Fruit fly (Drosophila melanogaster) whole organism, wandering third instar larva: ENCODE data around the gene Cyp18a1.

Source experiments
- Abd-B ChIP-seq: fragments of >200 bp; optimal IDR thresholded peaks from 2 replicates; lab custom pipeline; 2017; ENCODE audit warnings: missing biosample characterization, missing genetic modification characterization
- CG32264 ChIP-seq: fragments of 200-800 bp; sonication (Bioruptor generic); optimal IDR thresholded peaks from 2 replicates; lab custom pipeline; 2016; ENCODE audit warnings: missing biosample characterization, missing genetic modification characterization
- CG9705 ChIP-seq: fragments of 200-800 bp; sonication (Bioruptor generic); optimal IDR thresholded peaks from 2 replicates; lab custom pipeline; 2018; ENCODE audit warnings: missing biosample characterization, mild to moderate bottlenecking, missing genetic modification characterization
- CrebA ChIP-seq: fragments of 200-800 bp; sonication (Bioruptor generic); optimal IDR thresholded peaks from 2 replicates; lab custom pipeline; 2016; ENCODE audit warnings: missing biosample characterization, mild to moderate bottlenecking, missing genetic modification characterization, borderline replicate concordance
- Dfd ChIP-seq: fragments of >200 bp; optimal IDR thresholded peaks from 2 replicates; lab custom pipeline; 2017; ENCODE audit warnings: missing biosample characterization, missing genetic modification characterization
- GATAd ChIP-seq: sonication (Bioruptor generic); optimal IDR thresholded peaks from 2 replicates; lab custom pipeline; 2016; ENCODE audit warnings: missing biosample characterization, missing genetic modification characterization
- HLH106 ChIP-seq: fragments of 200-800 bp; optimal IDR thresholded peaks from 3 replicates; lab custom pipeline; 2019; ENCODE audit warnings: missing biosample characterization, mild to moderate bottlenecking, missing genetic modification characterization, moderate library complexity
- Hr78 ChIP-seq: fragments of >200 bp; optimal IDR thresholded peaks from 2 replicates; lab custom pipeline; 2017; ENCODE audit warnings: missing biosample characterization, missing genetic modification characterization
- Hr83 ChIP-seq: fragments of 200-300 bp; sonication (Bioruptor generic); optimal IDR thresholded peaks from 2 replicates; lab custom pipeline; 2016; ENCODE audit warnings: missing biosample characterization, mild to moderate bottlenecking, missing genetic modification characterization, moderate library complexity; ENCODE audit not compliant: poor library complexity, severe bottlenecking
- Jra ChIP-seq: sonication (Bioruptor generic); optimal IDR thresholded peaks from 2 replicates; lab custom pipeline; 2016; ENCODE audit warnings: missing biosample characterization, missing genetic modification characterization
- Myc ChIP-seq: fragments of >200 bp; optimal IDR thresholded peaks from 2 replicates; lab custom pipeline; 2017
- N ChIP-seq: fragments of >200 bp; optimal IDR thresholded peaks from 2 replicates; lab custom pipeline; 2018; ENCODE audit warnings: missing biosample characterization, missing external identifiers, missing genetic modification characterization
- OdsH ChIP-seq: fragments of 200-800 bp; sonication (Bioruptor generic); optimal IDR thresholded peaks from 2 replicates; lab custom pipeline; 2016; ENCODE audit warnings: missing biosample characterization, mild to moderate bottlenecking, missing genetic modification characterization
- Rel ChIP-seq, 2 experiments: fragments of 200-800 bp; sonication (Bioruptor generic) in 1 of 2; optimal IDR thresholded peaks; 2 replicates in 1 of 2; 3 replicates in 1 of 2; lab custom pipeline; 2016 to 2019; ENCODE audit warnings: mild to moderate bottlenecking in 2 of 2, missing biosample characterization in 2 of 2, missing genetic modification characterization in 2 of 2, moderate library complexity in 1 of 2
- Sp1 ChIP-seq: fragments of 200-800 bp; sonication (Bioruptor generic); optimal IDR thresholded peaks from 3 replicates; lab custom pipeline; 2019; ENCODE audit warnings: missing biosample characterization, mild to moderate bottlenecking, missing genetic modification characterization, moderate library complexity
- br ChIP-seq: fragments of 200-800 bp; sonication (Bioruptor generic); optimal IDR thresholded peaks from 2 replicates; lab custom pipeline; 2016; ENCODE audit warnings: missing biosample characterization, missing genetic modification characterization
- brk ChIP-seq: fragments of 200-800 bp; sonication (Bioruptor generic); optimal IDR thresholded peaks from 2 replicates; lab custom pipeline; 2016; ENCODE audit warnings: missing biosample characterization, mild to moderate bottlenecking, missing genetic modification characterization
- dl ChIP-seq, 2 experiments: fragments of 175-275, 200-275 bp in 1 of 2; fragments of 200-275 bp in 1 of 2; sonication (Bioruptor generic); optimal IDR thresholded peaks; lab custom pipeline; 2018; ENCODE audit warnings: mild to moderate bottlenecking in 2 of 2, missing biosample characterization in 2 of 2, missing genetic modification characterization in 2 of 2, moderate library complexity in 2 of 2; ENCODE audit not compliant: partially characterized antibody in 2 of 2, insufficient read depth in 1 of 2
- dmrt93B ChIP-seq: fragments of 200-800 bp; sonication (Bioruptor generic); optimal IDR thresholded peaks from 2 replicates; lab custom pipeline; 2018; ENCODE audit warnings: missing biosample characterization, mild to moderate bottlenecking, missing genetic modification characterization
- dsf ChIP-seq: sonication (Bioruptor generic); optimal IDR thresholded peaks from 2 replicates; lab custom pipeline; 2016; ENCODE audit warnings: missing biosample characterization, missing genetic modification characterization, borderline replicate concordance
- ey ChIP-seq: fragments of 200-800 bp; sonication (Bioruptor generic); optimal IDR thresholded peaks from 2 replicates; lab custom pipeline; 2016; ENCODE audit warnings: missing biosample characterization, missing genetic modification characterization
- foxo ChIP-seq, 2 experiments: fragments of 200-800 bp; sonication (Bioruptor generic); optimal IDR thresholded peaks; 2 replicates in 1 of 2; 3 replicates in 1 of 2; lab custom pipeline; 2016 to 2017; ENCODE audit warnings: missing biosample characterization in 2 of 2, missing genetic modification characterization in 2 of 2
- fru ChIP-seq: fragments of 200-800 bp; sonication (Bioruptor generic); optimal IDR thresholded peaks from 3 replicates; lab custom pipeline; 2016; ENCODE audit warnings: missing biosample characterization, mild to moderate bottlenecking, missing genetic modification characterization
- h ChIP-seq: fragments of 200-800 bp; sonication (Bioruptor generic); optimal IDR thresholded peaks from 3 replicates; lab custom pipeline; 2016; ENCODE audit warnings: missing biosample characterization, mild to moderate bottlenecking, missing genetic modification characterization
- lola ChIP-seq: fragments of >200 bp; optimal IDR thresholded peaks from 2 replicates; lab custom pipeline; 2017; ENCODE audit warnings: missing biosample characterization, missing genetic modification characterization
- pan ChIP-seq: fragments of >200 bp; optimal IDR thresholded peaks from 2 replicates; lab custom pipeline; 2017
- psq ChIP-seq: fragments of 200-800 bp; sonication (Bioruptor generic); optimal IDR thresholded peaks from 3 replicates; lab custom pipeline; 2017; ENCODE audit warnings: missing biosample characterization, mild to moderate bottlenecking, missing genetic modification characterization, moderate library complexity
- rgr ChIP-seq: fragments of 200-800 bp; sonication (Bioruptor generic); optimal IDR thresholded peaks from 3 replicates; lab custom pipeline; 2016; ENCODE audit warnings: missing biosample characterization, mild to moderate bottlenecking, missing genetic modification characterization
- sage ChIP-seq: fragments of 200-800 bp; sonication (Bioruptor generic); optimal IDR thresholded peaks from 2 replicates; lab custom pipeline; 2016; ENCODE audit warnings: missing biosample characterization, mild to moderate bottlenecking, missing genetic modification characterization
- tai ChIP-seq: sonication (Bioruptor generic); optimal IDR thresholded peaks from 2 replicates; lab custom pipeline; 2016; ENCODE audit warnings: missing biosample characterization, missing genetic modification characterization
- usp ChIP-seq: fragments of >200 bp; optimal IDR thresholded peaks from 2 replicates; lab custom pipeline; 2017; ENCODE audit warnings: missing biosample characterization, missing genetic modification characterization

Cyp18a1 gene

DNA sequence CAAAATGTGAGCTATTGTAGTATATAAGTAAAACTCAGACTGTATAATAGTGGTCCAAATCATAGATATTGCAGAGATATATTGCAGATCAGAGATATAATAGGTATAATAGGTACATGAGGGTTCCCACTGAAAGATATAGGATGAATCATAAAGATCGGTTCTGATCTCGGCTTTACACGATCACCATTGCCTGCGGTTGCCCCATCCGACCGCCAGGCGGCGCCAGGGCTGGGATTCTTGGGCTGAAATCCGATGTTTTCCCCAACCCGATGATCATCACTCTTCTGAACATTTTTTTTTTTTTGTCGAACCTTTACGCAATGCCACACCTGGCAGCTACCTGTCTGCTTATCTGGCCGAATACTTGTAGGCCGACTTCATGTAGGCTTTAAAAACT, 11.0 kb upstream of the Cyp18a1 start:
- TF ChIP-seq br (GFP tag; lab: Kevin White, UChicago): no peak
- TF ChIP-seq CG9705: no peak
- TF ChIP-seq psq (GFP tag; lab: Kevin White, UChicago): no peak
- TF ChIP-seq Myc (lab: Kevin White, UChicago): no peak
- no peak for TF ChIP-seq h (GFP tag; lab: Kevin White, UChicago)
- TF ChIP-seq HLH106 (tag; lab: Kevin White, UChicago): no peak
- TF ChIP-seq Hr78 (GFP tag; lab: Kevin White, UChicago): no peak
- no peak for TF ChIP-seq Hr83 (GFP tag; lab: Kevin White, UChicago)
- no peak for TF ChIP-seq fru (GFP tag; lab: Kevin White, UChicago)
- TF ChIP-seq dmrt93B (GFP tag; lab: Kevin White, UChicago): no peak

- TF ChIP-seq ey (GFP tag; lab: Kevin White, UChicago) (no peak), foxo (GFP tag; optimal IDR thresholded peaks at IDR 0.05; lab: Kevin White, UChicago) (no peak), CrebA (no peak), dl (GFP tag; optimal IDR thresholded peaks at IDR 0.05; lab: Kevin White, UChicago; ENCODE audit: insufficient read depth in 1 of 2, partially characterized antibody in 2 of 2) (no peak), br (GFP tag; lab: Kevin White, UChicago) (no peak), Dfd (no peak), CG9705 (no peak), N (GFP tag; lab: Kevin White, UChicago) (no peak), Jra (GFP tag; lab: Kevin White, UChicago) (no peak), dsf (no peak), Myc (lab: Kevin White, UChicago) (no peak)
- TF ChIP-seq, all 38 proteins: peak for 0
Measured at dm6 chrX:18702245-18702644, 9.4 kb upstream of the Cyp18a1 start.

DNA sequence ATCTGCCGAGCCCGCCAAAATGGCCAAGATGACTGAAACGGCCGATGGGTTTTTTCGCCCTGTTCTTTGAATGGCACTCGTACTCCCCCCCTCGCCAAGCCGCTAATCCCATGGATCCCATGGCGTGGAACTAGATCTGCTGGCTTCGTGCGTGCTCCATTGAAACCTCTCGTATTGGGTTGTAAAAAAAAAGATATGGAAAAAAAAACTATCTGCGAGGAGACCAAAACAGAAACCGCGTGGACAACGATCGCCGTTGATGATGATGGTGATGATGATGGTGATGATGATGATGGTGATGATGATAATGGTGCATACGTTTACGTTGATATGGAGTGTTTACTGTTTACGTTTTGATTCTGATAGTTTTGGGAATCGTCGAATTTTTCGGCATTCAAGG, 8.9 kb upstream of the Cyp18a1 start:
- TF ChIP-seq HLH106 (tag; lab: Kevin White, UChicago): no peak
- no peak for TF ChIP-seq dl (GFP tag; optimal IDR thresholded peaks at IDR 0.05; lab: Kevin White, UChicago; ENCODE audit: insufficient read depth in 1 of 2, partially characterized antibody in 2 of 2)
- no peak for TF ChIP-seq sage (GFP tag; lab: Kevin White, UChicago)
- no peak for TF ChIP-seq CG9705
- TF ChIP-seq OdsH (GFP tag; lab: Kevin White, UChicago): no peak
- TF ChIP-seq fru (GFP tag; lab: Kevin White, UChicago): no peak
- TF ChIP-seq usp (GFP tag; lab: Kevin White, UChicago): no peak
- no peak for TF ChIP-seq tai
- no peak for TF ChIP-seq Sp1 (GFP tag; lab: Kevin White, UChicago)
- no peak for TF ChIP-seq rgr (GFP tag; lab: Kevin White, UChicago)
- no peak for TF ChIP-seq Rel (GFP tag; optimal IDR thresholded peaks at IDR 0.05; lab: Kevin White, UChicago)
- TF ChIP-seq Rel (tag; optimal IDR thresholded peaks at IDR 0.05; lab: Kevin White, UChicago): no peak
- TF ChIP-seq Dfd: no peak
- no peak for TF ChIP-seq br (GFP tag; lab: Kevin White, UChicago)
- TF ChIP-seq GATAd: no peak
- TF ChIP-seq Hr83 (GFP tag; lab: Kevin White, UChicago): no peak
- no peak for TF ChIP-seq Jra (GFP tag; lab: Kevin White, UChicago)
- no peak for TF ChIP-seq brk (GFP tag; lab: Kevin White, UChicago)
- no peak for TF ChIP-seq N (GFP tag; lab: Kevin White, UChicago)
- TF ChIP-seq dmrt93B (GFP tag; lab: Kevin White, UChicago): no peak

dm6 chrX:18700586-18700985, 7.7 kb upstream of the Cyp18a1 start:
- TF ChIP-seq lola: no peak
- no peak for TF ChIP-seq N (GFP tag; lab: Kevin White, UChicago)
- no peak for TF ChIP-seq brk (GFP tag; lab: Kevin White, UChicago)
- TF ChIP-seq Hr83 (GFP tag; lab: Kevin White, UChicago): no peak
- no peak for TF ChIP-seq pan
- no peak for TF ChIP-seq Sp1 (GFP tag; lab: Kevin White, UChicago)
- TF ChIP-seq Dfd: no peak
- TF ChIP-seq tai: no peak
- no peak for TF ChIP-seq h (GFP tag; lab: Kevin White, UChicago)
- TF ChIP-seq sage (GFP tag; lab: Kevin White, UChicago): no peak
- TF ChIP-seq rgr (GFP tag; lab: Kevin White, UChicago): no peak
- TF ChIP-seq Abd-B (GFP tag; lab: Kevin White, UChicago): no peak
- TF ChIP-seq CG32264 (GFP tag; lab: Kevin White, UChicago): no peak
- TF ChIP-seq Jra (GFP tag; lab: Kevin White, UChicago): no peak
- no peak for TF ChIP-seq dl (GFP tag; optimal IDR thresholded peaks at IDR 0.05; lab: Kevin White, UChicago; ENCODE audit: insufficient read depth in 1 of 2, partially characterized antibody in 2 of 2)
- no peak for TF ChIP-seq Hr78 (GFP tag; lab: Kevin White, UChicago)
- no peak for TF ChIP-seq fru (GFP tag; lab: Kevin White, UChicago)
